Fruit fly (Drosophila melanogaster) whole organism, prepupa: ENCODE data around the gene RpS19b.
A peak's percentile ranks its signal among the peaks of the same experiment; 100 is the strongest.

Experiments
- CG11762 ChIP-seq: fragments of 200-800 bp; sonication (Bioruptor generic); optimal IDR thresholded peaks from 3 replicates; lab custom pipeline; 2016; ENCODE audit warnings: missing biosample characterization, missing genetic modification characterization; ENCODE audit not compliant: insufficient read depth
- CG6276 ChIP-seq: fragments of 200-800 bp; sonication (Bioruptor generic); optimal IDR thresholded peaks from 2 replicates; lab custom pipeline; 2017; ENCODE audit warnings: missing biosample characterization, mild to moderate bottlenecking, missing genetic modification characterization
- CG6854 ChIP-seq: fragments of 200-800 bp; sonication (Bioruptor generic); optimal IDR thresholded peaks from 2 replicates; lab custom pipeline; 2017; ENCODE audit warnings: missing biosample characterization, mild to moderate bottlenecking, missing genetic modification characterization
- CG8119 ChIP-seq: fragments of 200-800 bp; sonication (Bioruptor generic); IDR thresholded peaks from 3 replicates; pipeline ENCODE4 v1.3.6; 2022; ENCODE audit warnings: missing biosample characterization, missing genetic modification characterization
- Sox14 ChIP-seq: fragments of 200-800 bp; sonication (Bioruptor generic); optimal IDR thresholded peaks from 3 replicates; lab custom pipeline; 2016; ENCODE audit warnings: missing biosample characterization, missing genetic modification characterization

- TF ChIP-seq Sox14 (GFP tag; lab: Kevin White, UChicago) (peak; percentile 96), CG11762 (peak; percentile 93), CG6276 (GFP tag; lab: Kevin White, UChicago) (peak; percentile 89), CG6854 (GFP tag; lab: Kevin White, UChicago) (peak; percentile 81), CG8119 (GFP tag; lab: Robert Waterston, UW) (peak; percentile 93)
Measured at dm6 chr3R:23948466-23949413, 15.4 kb upstream of the RpS19b start.
